Fruit fly (Drosophila melanogaster) whole organism, adult: Measurements from ENCODE around the gene Rrp45.

Experiments
- CG11617 ChIP-seq: fragments of 200-800 bp; sonication (Bioruptor generic); optimal IDR thresholded peaks from 2 replicates; lab custom pipeline; 2017; ENCODE audit warnings: mild to moderate bottlenecking, missing biosample characterization, missing genetic modification reagents, missing genetic modification characterization
- CG12768 ChIP-seq: fragments of 200-800 bp; sonication (Bioruptor generic); optimal IDR thresholded peaks from 2 replicates; lab custom pipeline; 2017; ENCODE audit warnings: missing biosample characterization, missing genetic modification characterization, mild to moderate bottlenecking, moderate library complexity, missing genetic modification reagents
- CG14711 ChIP-seq: fragments of 200-800 bp; sonication (Bioruptor generic); optimal IDR thresholded peaks from 2 replicates; lab custom pipeline; 2018; ENCODE audit warnings: missing biosample characterization, mild to moderate bottlenecking, missing genetic modification characterization, moderate library complexity
- CG1620 ChIP-seq: fragments of 200-800 bp; sonication (Bioruptor generic); optimal IDR thresholded peaks from 2 replicates; lab custom pipeline; 2016; ENCODE audit warnings: missing biosample characterization, missing genetic modification characterization
- CG33017 ChIP-seq: fragments of 200-800 bp; sonication (Bioruptor generic); optimal IDR thresholded peaks from 2 replicates; lab custom pipeline; 2018; ENCODE audit warnings: missing biosample characterization, mild to moderate bottlenecking, missing genetic modification characterization, moderate library complexity
- CG5204 ChIP-seq: fragments of 200-800 bp; sonication (Bioruptor generic); optimal IDR thresholded peaks from 2 replicates; lab custom pipeline; 2016; ENCODE audit warnings: missing biosample characterization, missing genetic modification characterization
- CG7045 ChIP-seq: fragments of 200-800 bp; sonication (Bioruptor generic); optimal IDR thresholded peaks from 2 replicates; lab custom pipeline; 2017; ENCODE audit warnings: missing biosample characterization, mild to moderate bottlenecking, missing genetic modification characterization
- CG7101 ChIP-seq: fragments of 200-800 bp; sonication (Bioruptor generic); optimal IDR thresholded peaks from 2 replicates; lab custom pipeline; 2018; ENCODE audit warnings: missing biosample characterization, mild to moderate bottlenecking, missing genetic modification characterization, moderate library complexity
- Clk ChIP-seq: fragments of 200-800 bp; sonication (Bioruptor generic); optimal IDR thresholded peaks from 2 replicates; lab custom pipeline; 2017; ENCODE audit warnings: missing biosample characterization, missing genetic modification characterization
- Crg-1 ChIP-seq: fragments of 200-800 bp; sonication (Bioruptor generic); optimal IDR thresholded peaks from 2 replicates; lab custom pipeline; 2016; ENCODE audit warnings: missing biosample characterization, missing genetic modification characterization
- Hr96 ChIP-seq: fragments of 200-800 bp; sonication (Bioruptor generic); optimal IDR thresholded peaks from 2 replicates; lab custom pipeline; 2016; ENCODE audit warnings: missing biosample characterization, missing genetic modification characterization
- Mnt ChIP-seq: fragments of 200-800 bp; sonication (Bioruptor generic); optimal IDR thresholded peaks from 2 replicates; lab custom pipeline; 2016; ENCODE audit warnings: missing biosample characterization, mild to moderate bottlenecking, missing genetic modification characterization
- bab1 ChIP-seq: fragments of 200-800 bp; sonication (Bioruptor generic); optimal IDR thresholded peaks from 3 replicates; lab custom pipeline; 2019; ENCODE audit warnings: missing biosample characterization, mild to moderate bottlenecking, missing genetic modification characterization, moderate library complexity
- cic ChIP-seq: fragments of 200-800 bp; sonication (Bioruptor generic); optimal IDR thresholded peaks from 2 replicates; lab custom pipeline; 2017; ENCODE audit warnings: missing biosample characterization, mild to moderate bottlenecking, missing genetic modification characterization, moderate library complexity
- cnc ChIP-seq, 2 experiments: fragments of >200 bp; optimal IDR thresholded peaks; 2 replicates each; lab custom pipeline; 2017
- kay ChIP-seq: fragments of 200-800 bp; sonication (Bioruptor generic); peaks from one replicate; lab custom pipeline; 2016; ENCODE audit warnings: missing biosample characterization, missing genetic modification characterization, borderline replicate concordance
- ovo ChIP-seq: fragments of 200-800 bp; sonication (Bioruptor generic); optimal IDR thresholded peaks from 2 replicates; lab custom pipeline; 2016; ENCODE audit warnings: missing biosample characterization, missing genetic modification characterization
- pad ChIP-seq: fragments of 200-800 bp; sonication (Bioruptor generic); optimal IDR thresholded peaks from 3 replicates; lab custom pipeline; 2017; ENCODE audit warnings: missing biosample characterization, missing genetic modification characterization, mild to moderate bottlenecking, moderate library complexity, missing genetic modification reagents
- tj ChIP-seq: fragments of 200-800 bp; sonication (Bioruptor generic); optimal IDR thresholded peaks from 3 replicates; lab custom pipeline; 2017; ENCODE audit warnings: missing biosample characterization, mild to moderate bottlenecking, missing genetic modification characterization, moderate library complexity
- toe ChIP-seq: fragments of 200-800 bp; sonication (Bioruptor generic); optimal IDR thresholded peaks from 2 replicates; lab custom pipeline; 2016; ENCODE audit warnings: missing biosample characterization, missing genetic modification characterization

Gene Rrp45

dm6 chrX:16791058-16791457 is at the start of gene Rrp45:
Gene Rrp45, minus strand, starts transcription at chrX:16791266.
- TF ChIP-seq bab1 (GFP tag; lab: Kevin White, UChicago) (no peak), CG1620 (GFP tag; lab: Kevin White, UChicago) (peak; percentile 25), Mnt (GFP tag; lab: Kevin White, UChicago) (peak; percentile 90), cnc (optimal IDR thresholded peaks at IDR 0.05; lab: Kevin White, UChicago) (no peak)

DNA sequence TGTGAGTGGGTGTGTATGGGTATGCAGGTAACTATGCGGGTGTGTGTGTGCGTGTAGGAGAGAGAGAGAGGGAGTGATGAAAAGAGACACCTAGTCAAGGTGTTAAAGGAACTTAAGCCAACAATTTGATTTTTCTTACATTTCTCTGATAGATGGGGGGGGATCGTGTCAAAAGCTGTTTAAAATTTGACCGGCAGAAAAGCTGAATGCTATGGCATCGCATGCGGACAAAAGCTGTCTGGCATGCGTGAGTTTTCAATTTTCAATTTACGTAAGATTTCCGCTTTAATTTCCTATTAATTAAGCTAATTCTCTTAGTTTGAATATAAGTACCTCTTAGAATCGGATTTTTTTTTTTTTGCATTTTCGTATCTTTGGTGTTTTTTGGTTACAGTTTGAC is 48.8 kb upstream of the Rrp45 start:
- no peak for TF ChIP-seq CG33017
- TF ChIP-seq cnc (optimal IDR thresholded peaks at IDR 0.05; lab: Kevin White, UChicago) = no peak
- no peak for TF ChIP-seq CG7045 (GFP tag; lab: Kevin White, UChicago)
- TF ChIP-seq pad (GFP tag; lab: Kevin White, UChicago) = no peak
- no peak for TF ChIP-seq kay (GFP tag; lab: Kevin White, UChicago)
- no peak for TF ChIP-seq tj (GFP tag; lab: Kevin White, UChicago)
- no peak for TF ChIP-seq Hr96
- TF ChIP-seq CG12768 (GFP tag; lab: Kevin White, UChicago) = no peak
- TF ChIP-seq bab1 (GFP tag; lab: Kevin White, UChicago) = no peak
- TF ChIP-seq CG5204 (GFP tag; lab: Kevin White, UChicago) = no peak
- TF ChIP-seq CG7101 (tag; lab: Kevin White, UChicago) = no peak
- no peak for TF ChIP-seq toe (GFP tag; lab: Kevin White, UChicago)
- TF ChIP-seq Mnt (GFP tag; lab: Kevin White, UChicago) = no peak
- no peak for TF ChIP-seq cic (GFP tag; lab: Kevin White, UChicago)
- no peak for TF ChIP-seq Clk
- TF ChIP-seq CG1620 (GFP tag; lab: Kevin White, UChicago) = no peak

DNA sequence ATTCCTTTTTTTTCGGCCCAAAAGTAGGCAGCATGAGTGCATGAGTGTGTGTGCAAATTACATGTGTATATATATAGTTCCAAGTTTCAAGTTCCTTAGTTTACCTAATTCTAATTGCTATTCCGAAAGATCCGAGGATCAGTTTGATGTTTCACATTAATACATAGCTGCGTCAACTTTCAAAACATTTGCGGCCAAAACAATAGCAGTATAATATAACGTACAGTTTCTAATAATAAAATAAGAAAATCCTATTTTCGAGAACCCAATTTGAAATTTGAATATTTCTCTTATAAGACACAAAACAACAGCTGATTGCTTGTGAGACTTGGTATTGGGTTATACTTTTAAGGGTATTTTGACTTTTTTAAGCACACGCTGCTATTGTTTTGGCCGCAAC is 48.0 kb upstream of the Rrp45 start:
- no peak for TF ChIP-seq bab1 (GFP tag; lab: Kevin White, UChicago)
- TF ChIP-seq Clk = no peak
- no peak for TF ChIP-seq toe (GFP tag; lab: Kevin White, UChicago)
- TF ChIP-seq Hr96 = no peak
- TF ChIP-seq CG5204 (GFP tag; lab: Kevin White, UChicago) = no peak
- no peak for TF ChIP-seq CG33017
- no peak for TF ChIP-seq cic (GFP tag; lab: Kevin White, UChicago)
- no peak for TF ChIP-seq CG12768 (GFP tag; lab: Kevin White, UChicago)
- TF ChIP-seq Crg-1 = no peak

DNA sequence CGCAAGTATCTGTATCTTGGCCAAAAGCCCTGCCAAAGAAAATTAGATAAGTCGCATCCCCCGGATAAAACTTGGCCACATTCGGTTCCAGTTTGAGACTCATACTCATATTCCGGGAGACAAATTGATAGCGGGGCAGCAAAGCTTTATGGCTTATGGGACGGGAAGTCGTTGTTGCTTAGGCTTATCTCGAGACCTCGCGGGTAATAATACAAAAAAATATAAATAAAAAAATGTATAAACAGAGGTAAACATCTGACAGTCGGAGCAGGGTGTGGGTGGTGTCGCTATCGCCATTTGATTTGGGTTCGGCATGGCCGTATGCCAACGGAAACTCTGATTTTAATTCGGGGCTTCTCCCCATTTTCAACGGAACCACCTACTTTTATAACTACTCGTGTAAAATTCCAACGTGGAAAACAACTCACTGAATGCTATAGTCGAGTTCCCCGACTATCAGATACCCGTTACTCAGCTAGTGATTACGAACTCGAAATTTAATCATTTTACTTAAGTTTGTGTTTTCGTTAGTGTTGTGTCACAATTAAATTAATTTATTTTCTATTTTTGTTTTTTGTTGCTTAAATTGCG is 46.6 kb upstream of the Rrp45 start:
- TF ChIP-seq CG12768 (GFP tag; lab: Kevin White, UChicago) = no peak
- no peak for TF ChIP-seq cic (GFP tag; lab: Kevin White, UChicago)
- TF ChIP-seq cnc (optimal IDR thresholded peaks at IDR 0.05; lab: Kevin White, UChicago) = no peak
- TF ChIP-seq toe (GFP tag; lab: Kevin White, UChicago) = no peak
- no peak for TF ChIP-seq Hr96
- no peak for TF ChIP-seq kay (GFP tag; lab: Kevin White, UChicago)
- TF ChIP-seq CG1620 (GFP tag; lab: Kevin White, UChicago) = no peak
- TF ChIP-seq CG11617 (GFP tag; lab: Kevin White, UChicago) = no peak
- no peak for TF ChIP-seq CG7045 (GFP tag; lab: Kevin White, UChicago)
- TF ChIP-seq Crg-1 = no peak
- no peak for TF ChIP-seq Clk
- TF ChIP-seq CG5204 (GFP tag; lab: Kevin White, UChicago) = no peak
- TF ChIP-seq tj (GFP tag; lab: Kevin White, UChicago) = no peak
- no peak for TF ChIP-seq Mnt (GFP tag; lab: Kevin White, UChicago)
- TF ChIP-seq CG14711 (tag; lab: Kevin White, UChicago) = no peak
- TF ChIP-seq ovo (GFP tag; lab: Kevin White, UChicago) = no peak

DNA sequence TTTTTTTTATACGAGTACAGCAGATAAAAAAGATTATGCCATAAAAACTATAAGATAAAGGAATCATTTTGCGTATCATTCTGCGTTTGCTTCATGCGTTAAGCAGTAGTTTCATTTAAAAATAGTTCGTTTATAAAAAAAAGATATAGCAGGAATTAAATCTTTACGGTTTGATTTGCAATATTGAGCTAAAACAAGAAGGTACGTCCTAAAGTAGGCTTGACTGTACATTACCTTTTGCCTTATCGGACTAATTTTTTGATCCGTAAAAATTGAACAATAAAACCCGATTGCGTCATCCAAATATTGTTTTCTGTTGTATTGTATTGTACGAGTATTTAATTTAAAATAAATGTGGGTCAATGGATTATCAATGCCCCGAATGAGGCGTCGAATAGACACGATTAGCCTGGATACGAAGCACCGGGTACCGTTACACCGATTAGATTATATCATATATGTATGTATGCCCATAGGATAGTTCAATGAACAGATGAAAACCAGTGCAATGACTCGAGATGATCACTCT is 45.8 kb upstream of the Rrp45 start:
- TF ChIP-seq CG7101 (tag; lab: Kevin White, UChicago) = no peak
- no peak for TF ChIP-seq cnc (optimal IDR thresholded peaks at IDR 0.05; lab: Kevin White, UChicago)
- peak; percentile 58 for TF ChIP-seq kay (GFP tag; lab: Kevin White, UChicago)
- no peak for TF ChIP-seq Mnt (GFP tag; lab: Kevin White, UChicago)
- TF ChIP-seq CG14711 (tag; lab: Kevin White, UChicago) = no peak
- no peak for TF ChIP-seq Crg-1
- no peak for TF ChIP-seq CG12768 (GFP tag; lab: Kevin White, UChicago)

dm6 chrX:16836091-16836799 is 45.2 kb upstream of the Rrp45 start:
- no peak for TF ChIP-seq bab1 (GFP tag; lab: Kevin White, UChicago)
- TF ChIP-seq CG14711 (tag; lab: Kevin White, UChicago) = no peak
- no peak for TF ChIP-seq cnc (optimal IDR thresholded peaks at IDR 0.05; lab: Kevin White, UChicago)
- TF ChIP-seq CG33017 = no peak
- peak; percentile 28 for TF ChIP-seq tj (GFP tag; lab: Kevin White, UChicago)
- peak; percentile 61 for TF ChIP-seq ovo (GFP tag; lab: Kevin White, UChicago)
